Fruit fly (Drosophila melanogaster): ENCODE results near the gene ATPsynCF6.

Gene ATPsynCF6

dm6 chr3R:23346893-23347396 is 8.9 kb downstream of the ATPsynCF6 start (continued):
- peak; percentile 36; the same call in 1 of the 2 replicates for TF ChIP-seq ranshi (GFP tag; IDR thresholded peaks at IDR 0.05)
- TF ChIP-seq CG18619 (GFP tag; optimal IDR thresholded peaks at IDR 0.05): peak; percentile 41
- TF ChIP-seq bsh (GFP tag; optimal IDR thresholded peaks at IDR 0.05): peak in 1 of 2 experiments; percentile 51
- TF ChIP-seq CG1529 (GFP tag; optimal IDR thresholded peaks at IDR 0.05): peak; percentile 3
- no peak for TF ChIP-seq CG6654 (GFP tag; optimal IDR thresholded peaks at IDR 0.05)
- TF ChIP-seq Hmx (GFP tag; optimal IDR thresholded peaks at IDR 0.05): no peak
- no peak for TF ChIP-seq schlank (tag; optimal IDR thresholded peaks at IDR 0.05)
- peak; percentile 78 for TF ChIP-seq CG17829 (tag; optimal IDR thresholded peaks at IDR 0.05)
- TF ChIP-seq Myb (GFP tag; optimal IDR thresholded peaks at IDR 0.05): no peak
- peak; percentile 70 for TF ChIP-seq dmrt11E (tag; optimal IDR thresholded peaks at IDR 0.05)
- peak; percentile 12 for TF ChIP-seq trem (tag; optimal IDR thresholded peaks at IDR 0.05)
- TF ChIP-seq Ssrp (tag; optimal IDR thresholded peaks at IDR 0.05): peak; percentile 59
- TF ChIP-seq dysf (GFP tag; IDR thresholded peaks at IDR 0.05): peak; percentile 58; the same call in 2 of the 3 replicates
- TF ChIP-seq CG17612 (GFP tag; IDR thresholded peaks at IDR 0.05): no peak
- peak; percentile 70 for TF ChIP-seq CG11504 (tag; optimal IDR thresholded peaks at IDR 0.05)
- TF ChIP-seq bab2 (GFP tag; optimal IDR thresholded peaks at IDR 0.05): no peak
- TF ChIP-seq B-H1 (GFP tag; IDR thresholded peaks at IDR 0.05): no peak; the same call in 2 of the 3 replicates
- TF ChIP-seq CG10267 (tag; optimal IDR thresholded peaks at IDR 0.05): peak; percentile 51
- TF ChIP-seq CG8478 (optimal IDR thresholded peaks at IDR 0.05): no peak
- peak; percentile 62 for TF ChIP-seq Sox100B (GFP tag; optimal IDR thresholded peaks at IDR 0.05)
- peak; percentile 53; the same call in 1 of the 3 replicates for TF ChIP-seq row (GFP tag; IDR thresholded peaks at IDR 0.05)
- no peak for TF ChIP-seq HLH4C (GFP tag; IDR thresholded peaks at IDR 0.05; ENCODE audit: partially characterized antibody)
- TF ChIP-seq Chrac-16 (GFP tag; optimal IDR thresholded peaks at IDR 0.05): peak; percentile 40
- peak; percentile 30 for TF ChIP-seq ATbp (GFP tag; optimal IDR thresholded peaks at IDR 0.05)
- peak; percentile 55 for TF ChIP-seq D19A (tag; optimal IDR thresholded peaks at IDR 0.05)
- peak; percentile 45; the same call in 1 of the 3 replicates for TF ChIP-seq CG7357 (GFP tag; IDR thresholded peaks at IDR 0.05)
- peak in 1 of 2 experiments; percentile 57 for TF ChIP-seq Trl (optimal IDR thresholded peaks at IDR 0.05)
- TF ChIP-seq Trl (GFP tag; optimal IDR thresholded peaks at IDR 0.05): no peak
- TF ChIP-seq Mes4 (GFP tag; optimal IDR thresholded peaks at IDR 0.05): no peak
- peak in 1 of 2 experiments; percentile 25 for TF ChIP-seq Eip74EF (GFP tag; optimal IDR thresholded peaks at IDR 0.05)
- TF ChIP-seq CG1233 (GFP tag; optimal IDR thresholded peaks at IDR 0.05): peak; percentile 33
- peak; percentile 32; the same call in 1 of the 2 replicates for TF ChIP-seq sisA (GFP tag; IDR thresholded peaks at IDR 0.05)
- peak; percentile 13 for TF ChIP-seq run (tag; optimal IDR thresholded peaks at IDR 0.05)
- no peak for TF ChIP-seq Side (GFP tag; optimal IDR thresholded peaks at IDR 0.05)
- TF ChIP-seq CG8281 (tag; optimal IDR thresholded peaks at IDR 0.05): no peak
- TF ChIP-seq lov (optimal IDR thresholded peaks at IDR 0.05): no peak
- 0 out of 3 replicates have a peak, but pooled peaks have one; percentile 9 for TF ChIP-seq lov (GFP tag; IDR thresholded peaks at IDR 0.05)
- TF ChIP-seq Awh (GFP tag; IDR thresholded peaks at IDR 0.05): peak; percentile 56; the same call in 1 of the 2 replicates
- peak; percentile 69 for TF ChIP-seq dmrt99B (tag; optimal IDR thresholded peaks at IDR 0.05)
- TF ChIP-seq CG16815 (GFP tag; optimal IDR thresholded peaks at IDR 0.05): peak; percentile 16

dm6 chr3R:23346007-23346681 is 9.7 kb downstream of the ATPsynCF6 start, which contains the start of gene pnt:
Gene pnt, minus strand, starts transcription at chr3R:23346167.
- no peak for TF ChIP-seq CG7556 (GFP tag; optimal IDR thresholded peaks at IDR 0.05)
- TF ChIP-seq shn (GFP tag; optimal IDR thresholded peaks at IDR 0.05): no peak
- TF ChIP-seq CG9932 (GFP tag; IDR thresholded peaks at IDR 0.05): no peak
- TF ChIP-seq ssp (GFP tag; IDR thresholded peaks at IDR 0.05): no peak
- TF ChIP-seq ATbp (GFP tag; optimal IDR thresholded peaks at IDR 0.05): no peak
- no peak for TF ChIP-seq lola (GFP tag; optimal IDR thresholded peaks at IDR 0.05)
- no peak for TF ChIP-seq HmgZ (tag; optimal IDR thresholded peaks at IDR 0.05)
- TF ChIP-seq Trl (optimal IDR thresholded peaks at IDR 0.05): peak; percentile 74 to 86
- TF ChIP-seq Trl (GFP tag; optimal IDR thresholded peaks at IDR 0.05): no peak
- TF ChIP-seq phol (tag; optimal IDR thresholded peaks at IDR 0.05): no peak
- TF ChIP-seq mam (GFP tag; optimal IDR thresholded peaks at IDR 0.05): no peak
- no peak for TF ChIP-seq dan (GFP tag; IDR thresholded peaks at IDR 0.05)
- no peak for TF ChIP-seq pros (GFP tag; optimal IDR thresholded peaks at IDR 0.05)
- TF ChIP-seq CG11504 (tag; optimal IDR thresholded peaks at IDR 0.05): no peak
- TF ChIP-seq CG42726 (GFP tag; IDR thresholded peaks at IDR 0.05; ENCODE audit: partially characterized antibody): 0 out of 2 replicates have a peak, but pooled peaks have one; percentile 6

Data from whole organism, embryonic.